Fruit fly (Drosophila melanogaster) whole organism, embryonic: ENCODE measurements around the gene CG3337.
A peak's percentile ranks its signal among the peaks of the same experiment; 100 is the strongest.

Experiments
- CG11504 ChIP-seq: fragments of 200-800 bp; sonication (Bioruptor generic); optimal IDR thresholded peaks from 3 replicates; lab custom pipeline; 2019; ENCODE audit warnings: missing biosample characterization, mild to moderate bottlenecking, missing genetic modification characterization, moderate library complexity
- CG12155 ChIP-seq: fragments of 200-800 bp; sonication (Bioruptor generic); optimal IDR thresholded peaks from 3 replicates; lab custom pipeline; 2016; ENCODE audit warnings: missing biosample characterization, missing genetic modification characterization
- CG12391 ChIP-seq: fragments of 200-800 bp; sonication (Bioruptor generic); optimal IDR thresholded peaks from 3 replicates; lab custom pipeline; 2018; ENCODE audit warnings: missing biosample characterization, mild to moderate bottlenecking, missing genetic modification characterization, moderate library complexity
- CG12659 ChIP-seq: fragments of 200-800 bp; sonication (Bioruptor generic); optimal IDR thresholded peaks from 3 replicates; lab custom pipeline; 2017; ENCODE audit warnings: mild to moderate bottlenecking, missing biosample characterization, missing genetic modification reagents, missing genetic modification characterization
- CG12744 ChIP-seq: fragments of 200-800 bp; sonication (Bioruptor generic); optimal IDR thresholded peaks from 2 replicates; lab custom pipeline; 2016; ENCODE audit warnings: missing biosample characterization, missing genetic modification characterization
- CG13424 ChIP-seq: fragments of 200-800 bp; sonication (Bioruptor generic); optimal IDR thresholded peaks from 2 replicates; lab custom pipeline; 2019; ENCODE audit warnings: missing biosample characterization, mild to moderate bottlenecking, missing genetic modification characterization, moderate library complexity
- CG14710 ChIP-seq: fragments of 200-800 bp; sonication (Bioruptor generic); optimal IDR thresholded peaks from 3 replicates; lab custom pipeline; 2019; ENCODE audit warnings: missing biosample characterization, mild to moderate bottlenecking, missing genetic modification characterization, moderate library complexity
- CG15696 ChIP-seq: fragments of 200-800 bp; sonication (Bioruptor generic); optimal IDR thresholded peaks from 2 replicates; lab custom pipeline; 2019; ENCODE audit warnings: missing biosample characterization, mild to moderate bottlenecking, missing genetic modification characterization, moderate library complexity
- CG1603 ChIP-seq: fragments of 200-800 bp; sonication (Bioruptor generic); optimal IDR thresholded peaks from 2 replicates; lab custom pipeline; 2019; ENCODE audit warnings: missing biosample characterization, mild to moderate bottlenecking, missing genetic modification characterization, moderate library complexity
- CG2120 ChIP-seq: fragments of 200-800 bp; sonication (Bioruptor generic); optimal IDR thresholded peaks from 3 replicates; lab custom pipeline; 2016; ENCODE audit warnings: missing biosample characterization, missing genetic modification characterization
- CG2712 ChIP-seq: fragments of 200-800 bp; optimal IDR thresholded peaks from 3 replicates; lab custom pipeline; 2019; ENCODE audit warnings: missing biosample characterization, mild to moderate bottlenecking, missing genetic modification characterization, moderate library complexity
- CG2875 ChIP-seq: fragments of 200-800 bp; sonication (Bioruptor generic); optimal IDR thresholded peaks from 2 replicates; lab custom pipeline; 2017; ENCODE audit warnings: missing biosample characterization, mild to moderate bottlenecking, missing genetic modification characterization, missing genetic modification reagents
- CG31441 ChIP-seq: fragments of 200-800 bp; sonication (Bioruptor generic); IDR thresholded peaks from 2 replicates; pipeline ENCODE4 v1.3.6; 2022; ENCODE audit warnings: missing biosample characterization, missing genetic modification characterization
- CG3163 ChIP-seq: fragments of 200-800 bp; sonication (Bioruptor generic); optimal IDR thresholded peaks from 3 replicates; lab custom pipeline; 2016; ENCODE audit warnings: missing biosample characterization, missing genetic modification characterization
- CG4424 ChIP-seq: fragments of 200-800 bp; sonication (Bioruptor generic); optimal IDR thresholded peaks from 3 replicates; lab custom pipeline; 2016; ENCODE audit warnings: missing biosample characterization, missing genetic modification characterization
- CG7556 ChIP-seq: fragments of 200-800 bp; sonication (Bioruptor generic); optimal IDR thresholded peaks from 2 replicates; lab custom pipeline; 2017; ENCODE audit warnings: missing biosample characterization, mild to moderate bottlenecking, missing genetic modification characterization
- CoRest ChIP-seq: fragments of 200-800 bp; sonication (Bioruptor generic); optimal IDR thresholded peaks from 3 replicates; lab custom pipeline; 2018; ENCODE audit warnings: missing biosample characterization, mild to moderate bottlenecking, missing genetic modification characterization, moderate library complexity
- D ChIP-seq, 2 experiments: fragments of 200-800 bp in 1 of 2; fragments of >200 bp in 1 of 2; sonication (Bioruptor generic) in 1 of 2; optimal IDR thresholded peaks; 2 replicates in 1 of 2; 3 replicates in 1 of 2; lab custom pipeline; 2017; ENCODE audit warnings: mild to moderate bottlenecking in 1 of 2, missing biosample characterization in 1 of 2, missing genetic modification characterization in 1 of 2, missing genetic modification reagents in 1 of 2
- Elba2 ChIP-seq: fragments of 200-800 bp; sonication (Bioruptor generic); optimal IDR thresholded peaks from 3 replicates; lab custom pipeline; 2016; ENCODE audit warnings: missing biosample characterization, missing genetic modification characterization
- Hr78 ChIP-seq, 2 experiments: fragments of 200-800 bp in 1 of 2; fragments of >200 bp in 1 of 2; sonication (Bioruptor generic) in 1 of 2; optimal IDR thresholded peaks; 2 replicates each; lab custom pipeline; 2017 to 2019; ENCODE audit warnings: missing biosample characterization in 2 of 2, missing genetic modification characterization in 2 of 2, mild to moderate bottlenecking in 1 of 2, moderate library complexity in 1 of 2
- Kr ChIP-seq: fragments of 200-800 bp; sonication (Bioruptor generic); optimal IDR thresholded peaks from 2 replicates; lab custom pipeline; 2017; ENCODE audit warnings: missing biosample characterization, mild to moderate bottlenecking, missing genetic modification characterization
- MTF-1 ChIP-seq: fragments of 200-800 bp; sonication (Bioruptor generic); optimal IDR thresholded peaks from 2 replicates; lab custom pipeline; 2018; ENCODE audit warnings: missing biosample characterization, mild to moderate bottlenecking, missing genetic modification characterization, borderline replicate concordance
- Max ChIP-seq: fragments of 200-800 bp; sonication (Bioruptor generic); optimal IDR thresholded peaks from 2 replicates; lab custom pipeline; 2016; ENCODE audit warnings: missing biosample characterization, mild to moderate bottlenecking, missing genetic modification characterization
- Oli ChIP-seq: fragments of 200-800 bp; sonication (Bioruptor generic); optimal IDR thresholded peaks from 2 replicates; lab custom pipeline; 2018; ENCODE audit warnings: missing biosample characterization, mild to moderate bottlenecking, missing genetic modification characterization, moderate library complexity
- PHDP ChIP-seq: fragments of 200-800 bp; sonication (Bioruptor generic); optimal IDR thresholded peaks from 3 replicates; lab custom pipeline; 2018; ENCODE audit warnings: missing biosample characterization, mild to moderate bottlenecking, missing genetic modification characterization, moderate library complexity
- ara ChIP-seq: fragments of 200-800 bp; sonication (Bioruptor generic); IDR thresholded peaks from 2 replicates; pipeline ENCODE4 v1.3.6; 2022; ENCODE audit warnings: missing biosample characterization, missing genetic modification characterization
- bsh ChIP-seq, 2 experiments: fragments of 200-800 bp; sonication (Bioruptor generic); optimal IDR thresholded peaks; 2 replicates each; lab custom pipeline; 2017 to 2018; ENCODE audit warnings: mild to moderate bottlenecking in 2 of 2, missing biosample characterization in 2 of 2, missing genetic modification characterization in 2 of 2, moderate library complexity in 1 of 2
- ci ChIP-seq: fragments of 200-800 bp; sonication (Bioruptor generic); IDR thresholded peaks from 3 replicates; pipeline ENCODE4 v1.3.6; 2022; ENCODE audit warnings: missing biosample characterization, missing genetic modification characterization
- dysf ChIP-seq: fragments of 200-800 bp; sonication (Bioruptor generic); IDR thresholded peaks from 3 replicates; pipeline ENCODE4 v1.3.6; 2022; ENCODE audit warnings: missing biosample characterization, missing genetic modification characterization
- grau ChIP-seq: fragments of 200-800 bp; optimal IDR thresholded peaks from 3 replicates; lab custom pipeline; 2019; ENCODE audit warnings: missing biosample characterization, mild to moderate bottlenecking, missing genetic modification characterization, moderate library complexity
- gsb ChIP-seq: fragments of 200-800 bp; sonication (Bioruptor generic); IDR thresholded peaks from 2 replicates; pipeline ENCODE4 v1.3.6; 2022; ENCODE audit warnings: missing biosample characterization, missing genetic modification characterization
- ham ChIP-seq: fragments of 200-800 bp; sonication (Bioruptor generic); IDR thresholded peaks from 2 replicates; pipeline ENCODE4 v1.3.6; 2022; ENCODE audit warnings: missing biosample characterization, missing genetic modification characterization
- nerfin-1 ChIP-seq: fragments of 200-800 bp; sonication (Bioruptor generic); optimal IDR thresholded peaks from 3 replicates; lab custom pipeline; 2019; ENCODE audit warnings: missing biosample characterization, mild to moderate bottlenecking, missing genetic modification characterization, moderate library complexity
- nom ChIP-seq: fragments of 200-800 bp; sonication (Bioruptor generic); optimal IDR thresholded peaks from 2 replicates; lab custom pipeline; 2017; ENCODE audit warnings: missing biosample characterization, missing genetic modification characterization, mild to moderate bottlenecking, moderate library complexity, missing genetic modification reagents
- otp ChIP-seq: fragments of 200-800 bp; sonication (Bioruptor generic); IDR thresholded peaks from 3 replicates; pipeline ENCODE4, ENCODE4 v1.3.6; 2022; ENCODE audit warnings: missing biosample characterization, missing genetic modification characterization
- phol ChIP-seq: fragments of 200-800 bp; sonication (Bioruptor generic); optimal IDR thresholded peaks from 3 replicates; lab custom pipeline; 2018; ENCODE audit warnings: missing biosample characterization, mild to moderate bottlenecking, missing genetic modification characterization, moderate library complexity
- run ChIP-seq: fragments of 200-800 bp; sonication (Bioruptor generic); optimal IDR thresholded peaks from 3 replicates; lab custom pipeline; 2018; ENCODE audit warnings: missing biosample characterization, mild to moderate bottlenecking, missing genetic modification characterization
- shn ChIP-seq: fragments of 200-800 bp; sonication (Bioruptor generic); optimal IDR thresholded peaks from 3 replicates; lab custom pipeline; 2016; ENCODE audit warnings: missing biosample characterization, missing genetic modification characterization
- unpg ChIP-seq: fragments of 200-800 bp; sonication (Bioruptor generic); optimal IDR thresholded peaks from 3 replicates; lab custom pipeline; 2018; ENCODE audit warnings: missing biosample characterization, mild to moderate bottlenecking, missing genetic modification characterization, moderate library complexity

CG3337 gene

DNA sequence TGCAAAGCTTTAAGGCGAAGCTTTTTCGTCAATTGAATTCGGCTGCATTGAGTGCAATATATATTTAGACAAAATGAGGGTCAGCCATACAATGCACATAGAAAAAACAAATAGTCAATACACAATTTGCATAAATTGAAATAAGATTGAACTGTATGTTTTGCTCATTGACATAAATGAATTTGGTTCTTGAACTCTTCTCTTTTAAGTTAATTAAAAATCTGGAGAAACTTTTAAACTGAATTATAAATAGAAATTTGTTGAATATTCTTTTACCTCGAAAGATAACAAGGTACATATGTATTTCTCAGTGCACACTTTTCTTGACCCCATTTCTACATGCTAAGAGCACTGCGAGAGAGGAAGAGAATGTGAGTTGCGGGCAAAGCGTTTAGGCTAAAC is 17.1 kb downstream of the CG3337 start (continued):
- TF ChIP-seq CG13424 (tag; lab: Kevin White, UChicago), result peak; percentile 52
- no peak for TF ChIP-seq Max
- peak; percentile 63 for TF ChIP-seq CG7556 (GFP tag; lab: Kevin White, UChicago)
- peak in 1 of 2 experiments; percentile 53 for TF ChIP-seq bsh (GFP tag; optimal IDR thresholded peaks at IDR 0.05; lab: Kevin White, UChicago)
- TF ChIP-seq dysf (GFP tag; lab: Robert Waterston, UW), result peak; percentile 5; the same call in 1 of the 3 replicates
- peak; percentile 40 for TF ChIP-seq CG2875 (GFP tag; lab: Kevin White, UChicago)
- no peak for TF ChIP-seq D (optimal IDR thresholded peaks at IDR 0.05; lab: Kevin White, UChicago)
- TF ChIP-seq D (GFP tag; optimal IDR thresholded peaks at IDR 0.05; lab: Kevin White, UChicago), result peak; percentile 45
- TF ChIP-seq Elba2 (GFP tag; lab: Kevin White, UChicago), result no peak
- TF ChIP-seq PHDP (tag; lab: Kevin White, UChicago), result peak; percentile 57
- no peak for TF ChIP-seq CG15696
- peak; percentile 44 for TF ChIP-seq CoRest
- TF ChIP-seq nom, result no peak
- TF ChIP-seq CG11504 (tag; lab: Kevin White, UChicago), result peak; percentile 66
- TF ChIP-seq nerfin-1 (tag; lab: Kevin White, UChicago), result peak; percentile 40
- peak; percentile 10 for TF ChIP-seq CG12659 (GFP tag; lab: Kevin White, UChicago)
- TF ChIP-seq CG14710 (tag; lab: Kevin White, UChicago), result peak; percentile 47
- no peak for TF ChIP-seq gsb (GFP tag; lab: Robert Waterston, UW)
- TF ChIP-seq CG2120 (GFP tag; lab: Kevin White, UChicago), result no peak
- peak; percentile 51 for TF ChIP-seq Oli
- no peak for TF ChIP-seq run (tag; lab: Kevin White, UChicago)
- TF ChIP-seq Hr78 (GFP tag; optimal IDR thresholded peaks at IDR 0.05; lab: Kevin White, UChicago), result peak in 1 of 2 experiments; percentile 56
- TF ChIP-seq phol (tag; lab: Kevin White, UChicago), result peak; percentile 50
- TF ChIP-seq MTF-1 (GFP tag; lab: Kevin White, UChicago), result no peak
- TF ChIP-seq CG12391 (tag; lab: Kevin White, UChicago), result peak; percentile 65
- no peak for TF ChIP-seq Kr (GFP tag; lab: Kevin White, UChicago)
- TF ChIP-seq CG12744, result no peak
- no peak for TF ChIP-seq shn (GFP tag; lab: Kevin White, UChicago)
- TF ChIP-seq CG1603 (tag; lab: Kevin White, UChicago), result peak; percentile 7
- peak; percentile 68 for TF ChIP-seq CG31441 (GFP tag; lab: Robert Waterston, UW)
- peak; percentile 52 for TF ChIP-seq CG3163 (GFP tag; lab: Kevin White, UChicago)
- peak; percentile 28; the same call in 2 of the 3 replicates for TF ChIP-seq ci (GFP tag; lab: Robert Waterston, UW)
- peak; percentile 50 for TF ChIP-seq unpg
- TF ChIP-seq otp (GFP tag; lab: Robert Waterston, UW), result 0 out of 3 replicates have a peak, but pooled peaks have one; percentile 7
- peak; percentile 41 for TF ChIP-seq grau
- peak; percentile 30 for TF ChIP-seq CG4424 (GFP tag; lab: Kevin White, UChicago)
- TF ChIP-seq CG12155 (GFP tag; lab: Kevin White, UChicago), result no peak
- no peak for TF ChIP-seq ham (GFP tag; lab: Robert Waterston, UW)
- TF ChIP-seq ara, result 0 out of 2 replicates have a peak, but pooled peaks have one; percentile 20
- TF ChIP-seq CG2712 (tag; lab: Kevin White, UChicago), result peak; percentile 62
